Fruit fly (Drosophila melanogaster): Measurements from ENCODE around the gene CG15533.

CG15533 gene

dm6 chr3R:30472331-30472730 is 43.7 kb downstream of the CG15533 start (continued):
- 0 out of 4 replicates have a peak, but pooled peaks have one; percentile 31 for TF ChIP-seq chinmo (GFP tag; IDR thresholded peaks at IDR 0.05; ENCODE audit: partially characterized antibody)

dm6 chr3R:30474667-30475213 is 46.1 kb downstream of the CG15533 start:
- TF ChIP-seq CG10274 (GFP tag; optimal IDR thresholded peaks at IDR 0.05), result peak; percentile 30
- TF ChIP-seq CG3847 (GFP tag; IDR thresholded peaks at IDR 0.05), result no peak
- TF ChIP-seq pros (GFP tag; optimal IDR thresholded peaks at IDR 0.05), result peak; percentile 73
- peak; percentile 63; the same call in 1 of the 2 replicates for TF ChIP-seq vvl (GFP tag; IDR thresholded peaks at IDR 0.05)
- TF ChIP-seq cg (GFP tag; optimal IDR thresholded peaks at IDR 0.05), result peak; percentile 44
- peak; percentile 69 for TF ChIP-seq grn (GFP tag; optimal IDR thresholded peaks at IDR 0.05)
- peak; percentile 55 for TF ChIP-seq sens (GFP tag)
- TF ChIP-seq CG15601 (tag; optimal IDR thresholded peaks at IDR 0.05), result no peak
- TF ChIP-seq HLHmδ (GFP tag; optimal IDR thresholded peaks at IDR 0.05), result peak; percentile 85
- TF ChIP-seq jing (GFP tag; optimal IDR thresholded peaks at IDR 0.05), result no peak
- TF ChIP-seq hkb (optimal IDR thresholded peaks at IDR 0.05), result no peak
- no peak for TF ChIP-seq hkb (GFP tag; IDR thresholded peaks at IDR 0.05)
- TF ChIP-seq twi (tag; optimal IDR thresholded peaks at IDR 0.05), result peak; percentile 48

- TF ChIP-seq row (GFP tag; IDR thresholded peaks at IDR 0.05) (0 out of 3 replicates have a peak, but pooled peaks have one; percentile 13), Atf6 (GFP tag; IDR thresholded peaks at IDR 0.05) (no peak), ham (GFP tag; IDR thresholded peaks at IDR 0.05) (no peak), CG2712 (tag; optimal IDR thresholded peaks at IDR 0.05) (peak; percentile 23), D19B (GFP tag; optimal IDR thresholded peaks at IDR 0.05) (peak; percentile 24), sd (tag; optimal IDR thresholded peaks at IDR 0.05) (no peak), pan (optimal IDR thresholded peaks at IDR 0.05) (no peak), pan (GFP tag; optimal IDR thresholded peaks at IDR 0.05 in 1 of 2, IDR thresholded peaks at IDR 0.05 in 1 of 2) (peak in 1 of 2 experiments; percentile 27), CG17361 (GFP tag; IDR thresholded peaks at IDR 0.05) (peak; percentile 32; the same call in 1 of the 3 replicates), CG30403 (GFP tag; optimal IDR thresholded peaks at IDR 0.05) (peak; percentile 7), sens (GFP tag) (peak; percentile 87), prd (optimal IDR thresholded peaks at IDR 0.05) (no peak), prd (GFP tag; IDR thresholded peaks at IDR 0.05) (no peak), lola (GFP tag; optimal IDR thresholded peaks at IDR 0.05) (peak in 1 of 3 experiments; percentile 38), CG9727 (GFP tag; optimal IDR thresholded peaks at IDR 0.05) (peak; percentile 15), kay (GFP tag; optimal IDR thresholded peaks at IDR 0.05) (no peak), CG18262 (tag; optimal IDR thresholded peaks at IDR 0.05) (peak; percentile 34), Hand (GFP tag; optimal IDR thresholded peaks at IDR 0.05) (no peak), dmrt11E (tag; optimal IDR thresholded peaks at IDR 0.05) (peak; percentile 47), Sry-β (GFP tag; optimal IDR thresholded peaks at IDR 0.05) (peak; percentile 62), en (GFP tag; optimal IDR thresholded peaks at IDR 0.05) (no peak)
These were observed 47.3 kb downstream of the CG15533 start for dm6 chr3R:30475910-30476309.

dm6 chr3R:30476367-30476766 is 47.7 kb downstream of the CG15533 start, which contains the start of gene spdo:
Gene spdo, plus strand, starts transcription at chr3R:30476684.
- TF ChIP-seq twi (tag; optimal IDR thresholded peaks at IDR 0.05), result peak; percentile 11
- no peak for TF ChIP-seq CG8359 (GFP tag; optimal IDR thresholded peaks at IDR 0.05; ENCODE audit: borderline replicate concordance)
- TF ChIP-seq kni (GFP tag; optimal IDR thresholded peaks at IDR 0.05), result peak; percentile 46
- TF ChIP-seq nerfin-2 (GFP tag; IDR thresholded peaks at IDR 0.05; ENCODE audit: partially characterized antibody), result no peak
- TF ChIP-seq CG11456 (GFP tag; IDR thresholded peaks at IDR 0.05), result no peak
- peak; percentile 65 for TF ChIP-seq nerfin-1 (tag; optimal IDR thresholded peaks at IDR 0.05)
- TF ChIP-seq CG13424 (tag; optimal IDR thresholded peaks at IDR 0.05), result no peak
- no peak for TF ChIP-seq dpn (GFP tag; optimal IDR thresholded peaks at IDR 0.05)
- no peak for TF ChIP-seq caup (GFP tag; optimal IDR thresholded peaks at IDR 0.05; ENCODE audit: severe bottlenecking)
- TF ChIP-seq CG9876 (GFP tag; optimal IDR thresholded peaks at IDR 0.05), result no peak
- no peak for TF ChIP-seq gce (GFP tag; IDR thresholded peaks at IDR 0.05)
- no peak for TF ChIP-seq CG15696 (tag; optimal IDR thresholded peaks at IDR 0.05)
- peak; percentile 70 for TF ChIP-seq gcm (GFP tag; optimal IDR thresholded peaks at IDR 0.05)
- peak; percentile 81 for TF ChIP-seq ac (GFP tag; optimal IDR thresholded peaks at IDR 0.05)
- no peak for TF ChIP-seq Fer1 (GFP tag; optimal IDR thresholded peaks at IDR 0.05)

Measured in whole organism, embryonic.